ENCODE assay signal across 4 worm cellular contexts in genomic region chrIII:3682869-3683403, ce11.
A peak's percentile ranks its signal among the peaks of the same experiment; 100 is the strongest.
TF ChIP-seq lines count a peak whose summit lies in the region.

No protein-coding gene starts in this region.

TF ChIP-seq in whole organism, L3 larva, 47 proteins besides CTCF, POLR2A, EP300 and RAD21:
- TF ChIP-seq unc-62 (GFP tag; optimal IDR thresholded peaks at IDR 0.05; lab: Kevin White, UChicago) (no peak), nfya-1 (tag; optimal IDR thresholded peaks at IDR 0.05; lab: Kevin White, UChicago; ENCODE audit: insufficient read depth) (peak; percentile 87)

TF ChIP-seq in whole organism, L4 larva, 104 proteins besides CTCF, POLR2A, EP300 and RAD21:
- TF ChIP-seq dve-1 (tag; optimal IDR thresholded peaks at IDR 0.05; lab: Kevin White, UChicago; ENCODE audit: insufficient read depth) (peak; percentile 0), attf-4 (tag; optimal IDR thresholded peaks at IDR 0.05; lab: Kevin White, UChicago) (no peak), aha-1 (tag; lab: Kevin White, UChicago) (peak; percentile 91)

TF ChIP-seq in whole organism, late embryonic, 69 proteins besides CTCF, POLR2A, EP300 and RAD21:
- no peak for TF ChIP-seq ahr-1 (tag; optimal IDR thresholded peaks at IDR 0.05; lab: Kevin White, UChicago)
- TF ChIP-seq nfya-1 (tag; optimal IDR thresholded peaks at IDR 0.05; lab: Kevin White, UChicago): peak; percentile 89

TF ChIP-seq in whole organism, young adult, 124 proteins besides CTCF, POLR2A, EP300 and RAD21:
- TF ChIP-seq tbp1 (GFP tag; optimal IDR thresholded peaks at IDR 0.05; lab: Kevin White, UChicago): no peak
- TF ChIP-seq nfyb-1 (GFP tag; IDR thresholded peaks at IDR 0.05; lab: Robert Waterston, UW): peak; percentile 84
- TF ChIP-seq F55B11.4 (tag; optimal IDR thresholded peaks at IDR 0.05; lab: Kevin White, UChicago; ENCODE audit: borderline replicate concordance, insufficient read depth): no peak
